Worm (Caenorhabditis elegans): ENCODE measurements around the gene T10B5.7.
"Not testable (repeated sequence)": the region's sequence is repeated elsewhere in the genome, so short reads cannot be mapped to it uniquely, and the experiment has no call there.

T10B5.7 gene

ce11 chrV:1824528-1824927 lies 21.5 kb upstream of the T10B5.7 start:
- TF ChIP-seq attf-4 (tag; optimal IDR thresholded peaks at IDR 0.05) (no peak), ZK337.2 (GFP tag; IDR thresholded peaks at IDR 0.05) (0 out of 2 replicates have a peak, but pooled peaks have one; percentile 14), set-16 (GFP tag; IDR thresholded peaks at IDR 0.05) (peak; percentile 58; the same call in 1 of the 2 replicates)

DNA sequence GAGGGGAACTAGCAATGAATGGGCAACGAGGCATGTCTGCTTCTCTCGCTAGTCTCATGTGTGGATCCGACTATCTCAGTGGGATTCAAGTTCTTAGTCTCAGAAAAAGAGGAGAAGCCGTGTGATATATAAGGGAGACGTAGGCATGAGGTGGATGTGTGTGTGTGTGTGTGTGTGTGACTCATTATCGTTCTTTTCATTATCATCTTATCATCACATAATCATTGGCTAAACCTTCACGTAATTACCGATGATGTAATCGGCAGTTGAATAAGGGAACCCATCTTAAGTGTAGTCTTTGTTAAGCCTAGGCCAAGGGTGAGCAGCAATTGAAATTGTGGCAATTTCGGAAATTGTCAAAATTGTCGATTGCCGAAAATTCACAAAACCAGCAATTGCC lies 16.0 kb upstream of the T10B5.7 start, which contains the start of gene Y32G9B.1:
Gene Y32G9B.1 (minus strand): TSS at position 101 of the 400 bp plus-strand sequence.
- TF ChIP-seq hlh-30 (tag; optimal IDR thresholded peaks at IDR 0.05; ENCODE audit: insufficient read depth) (peak; percentile 11), mdl-1 (tag; optimal IDR thresholded peaks at IDR 0.05) (peak in 1 of 2 experiments; percentile 20), skn-1 (tag; optimal IDR thresholded peaks at IDR 0.05) (no peak), madf-9 (GFP tag; conservative IDR thresholded peaks at IDR 0.05) (no peak), ZK546.5 (tag; optimal IDR thresholded peaks at IDR 0.05) (no peak), spr-3 (GFP tag; optimal IDR thresholded peaks at IDR 0.05) (no peak), lin-1 (GFP tag; IDR thresholded peaks at IDR 0.05) (no peak), nhr-28 (tag; optimal IDR thresholded peaks at IDR 0.05) (peak; percentile 3), mxl-3 (GFP tag; optimal IDR thresholded peaks at IDR 0.05) (peak; percentile 80), snpc-1.2 (GFP tag; IDR thresholded peaks at IDR 0.05) (no peak), lin-15B (tag; optimal IDR thresholded peaks at IDR 0.05) (no peak)

- TF ChIP-seq nhr-28 (tag; optimal IDR thresholded peaks at IDR 0.05) (peak; percentile 66), hlh-30 (tag; optimal IDR thresholded peaks at IDR 0.05; ENCODE audit: insufficient read depth) (no peak), aha-1 (tag) (peak; percentile 3)
These were observed 4.3 kb upstream of the T10B5.7 start, which contains the start of gene T10B5.8 for ce11 chrV:1841744-1842143. Gene T10B5.8, plus strand, starts transcription at chrV:1842044.

DNA sequence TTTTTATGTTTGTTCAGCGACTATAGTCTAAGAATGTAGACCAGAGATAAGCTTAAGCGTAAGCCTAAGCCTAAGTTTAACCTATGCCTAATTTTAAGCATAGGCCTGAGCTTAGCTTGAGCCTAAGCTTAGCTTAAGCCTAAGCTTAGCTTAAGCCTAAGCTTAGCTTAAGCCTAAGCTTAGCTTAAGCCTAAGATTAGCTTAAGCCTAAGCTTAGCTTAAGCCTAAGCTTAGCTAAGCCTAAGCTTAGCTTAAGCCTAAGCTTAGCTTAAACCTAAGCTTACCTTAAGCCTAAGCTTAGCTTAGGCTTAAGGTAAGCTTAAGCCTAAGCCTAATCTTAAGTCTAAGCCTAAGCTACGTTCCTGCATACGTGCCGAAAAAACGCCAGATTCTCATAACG lies 2.6 kb downstream of the T10B5.7 start:
- TF ChIP-seq unc-62 (GFP tag; optimal IDR thresholded peaks at IDR 0.05 in 1 of 2): peak in 1 of 2 experiments; percentile 8
- TF ChIP-seq unc-62 (tag; optimal IDR thresholded peaks at IDR 0.05): no peak
- TF ChIP-seq lin-15B (tag; optimal IDR thresholded peaks at IDR 0.05): no peak

- peak; percentile 63; the same call in 1 of the 2 replicates for TF ChIP-seq pha-4 (GFP tag; IDR thresholded peaks at IDR 0.05)
- not testable (repeated sequence) for TF ChIP-seq pha-4 (tag; optimal IDR thresholded peaks at IDR 0.05)
- peak; percentile 14; the same call in 1 of the 2 replicates for TF ChIP-seq lin-38 (GFP tag; IDR thresholded peaks at IDR 0.05)
- TF ChIP-seq set-16 (GFP tag; IDR thresholded peaks at IDR 0.05): peak; percentile 99
These were observed 4.0 kb downstream of the T10B5.7 start for ce11 chrV:1849992-1850391.

DNA sequence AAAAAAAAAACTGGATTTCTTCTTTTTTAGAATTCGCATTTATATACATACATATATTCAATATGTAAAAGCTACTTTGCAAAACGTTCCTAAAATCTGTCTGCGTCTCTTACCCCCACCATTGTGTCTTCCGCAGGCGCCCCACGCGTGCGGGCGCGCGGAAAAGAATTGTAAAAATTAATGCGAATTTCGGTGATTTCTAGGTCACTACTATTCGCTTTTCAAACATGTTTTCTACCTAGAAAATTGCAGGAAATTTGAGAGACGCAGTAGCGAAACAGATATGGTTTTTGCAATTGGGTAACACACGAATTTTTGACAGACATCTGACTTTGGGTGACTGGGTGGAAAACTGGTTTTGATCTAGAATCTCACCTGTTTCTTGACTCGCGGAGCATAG lies 9.1 kb downstream of the T10B5.7 start:
- TF ChIP-seq aha-1 (tag): peak; percentile 39
- peak; percentile 7 for TF ChIP-seq hlh-30 (tag; optimal IDR thresholded peaks at IDR 0.05; ENCODE audit: insufficient read depth)
- TF ChIP-seq nhr-111 (GFP tag; optimal IDR thresholded peaks at IDR 0.05): no peak
- peak in 1 of 2 experiments; percentile 60 for TF ChIP-seq unc-62 (GFP tag; optimal IDR thresholded peaks at IDR 0.05 in 1 of 2)
- TF ChIP-seq unc-62 (tag; optimal IDR thresholded peaks at IDR 0.05): no peak
- TF ChIP-seq nhr-6 (tag; optimal IDR thresholded peaks at IDR 0.05): no peak
- peak; percentile 13 for TF ChIP-seq nhr-28 (tag; optimal IDR thresholded peaks at IDR 0.05)
- TF ChIP-seq zfp-2 (tag; optimal IDR thresholded peaks at IDR 0.05): no peak

- TF ChIP-seq dpl-1 (GFP tag; optimal IDR thresholded peaks at IDR 0.05) (no peak), F49E8.2 (tag; optimal IDR thresholded peaks at IDR 0.05; ENCODE audit: borderline replicate concordance) (no peak)
These were observed 10.2 kb downstream of the T10B5.7 start, which contains the start of gene T10B5.10 for ce11 chrV:1856176-1856575. Gene T10B5.10, minus strand, starts transcription at chrV:1856276.

ce11 chrV:1857840-1858239 lies 11.8 kb downstream of the T10B5.7 start:
- no peak for TF ChIP-seq arid-1 (GFP tag; conservative IDR thresholded peaks at IDR 0.05)
- TF ChIP-seq dmd-8 (GFP tag; IDR thresholded peaks at IDR 0.05): no peak
- TF ChIP-seq nhr-42 (GFP tag; IDR thresholded peaks at IDR 0.05): no peak
- no peak for TF ChIP-seq Y105C5A.15 (GFP tag; IDR thresholded peaks at IDR 0.05)
- no peak for TF ChIP-seq ZK337.2 (GFP tag; IDR thresholded peaks at IDR 0.05)
- peak in 1 of 2 experiments; percentile 83 for TF ChIP-seq unc-62 (GFP tag; optimal IDR thresholded peaks at IDR 0.05 in 1 of 2)
- no peak for TF ChIP-seq unc-62 (tag; optimal IDR thresholded peaks at IDR 0.05)
- no peak for TF ChIP-seq attf-4 (tag; optimal IDR thresholded peaks at IDR 0.05)
- TF ChIP-seq pqm-1 (tag; optimal IDR thresholded peaks at IDR 0.05): no peak
